Worm (Caenorhabditis elegans): Measurements from ENCODE around the gene T13C2.2.
"Not testable (repeated sequence)": the region's sequence is repeated elsewhere in the genome, so short reads cannot be mapped to it uniquely, and the experiment has no call there.

Gene T13C2.2

DNA sequence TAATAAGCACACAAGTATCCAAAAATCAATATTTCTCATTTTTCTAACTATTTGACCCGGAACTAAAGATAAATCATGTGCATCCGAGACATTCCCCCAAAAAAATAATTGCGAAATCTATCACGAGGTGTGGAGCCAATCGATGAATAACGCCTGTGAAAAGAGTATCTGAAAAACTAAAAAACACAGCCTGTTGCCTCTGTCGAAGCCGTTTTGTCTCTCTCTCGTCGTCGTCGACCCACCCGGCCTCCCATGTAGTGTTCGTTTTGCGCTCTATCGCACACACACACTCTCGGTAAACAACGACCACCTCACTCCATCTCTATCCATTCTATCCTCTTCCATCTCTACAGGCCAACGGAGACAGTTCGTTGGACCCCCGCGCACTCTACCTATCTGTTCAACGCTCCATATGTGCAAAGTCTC is 9.2 kb upstream of the T13C2.2 start (continued):
- TF ChIP-seq pqm-1 (tag; optimal IDR thresholded peaks at IDR 0.05) = no peak
- no peak for TF ChIP-seq nhr-6 (tag; optimal IDR thresholded peaks at IDR 0.05)
- TF ChIP-seq lsy-2 (tag; optimal IDR thresholded peaks at IDR 0.05) = peak; percentile 25 to 80
- TF ChIP-seq daf-12 (tag; optimal IDR thresholded peaks at IDR 0.05) = no peak
- 0 out of 2 replicates have a peak, but pooled peaks have one; percentile 23 for TF ChIP-seq madf-9 (GFP tag; conservative IDR thresholded peaks at IDR 0.05)
- TF ChIP-seq ceh-20 (GFP tag; IDR thresholded peaks at IDR 0.05) = peak; percentile 77
- TF ChIP-seq tra-1 (GFP tag; IDR thresholded peaks at IDR 0.05) = 0 out of 2 replicates have a peak, but pooled peaks have one; percentile 33

DNA sequence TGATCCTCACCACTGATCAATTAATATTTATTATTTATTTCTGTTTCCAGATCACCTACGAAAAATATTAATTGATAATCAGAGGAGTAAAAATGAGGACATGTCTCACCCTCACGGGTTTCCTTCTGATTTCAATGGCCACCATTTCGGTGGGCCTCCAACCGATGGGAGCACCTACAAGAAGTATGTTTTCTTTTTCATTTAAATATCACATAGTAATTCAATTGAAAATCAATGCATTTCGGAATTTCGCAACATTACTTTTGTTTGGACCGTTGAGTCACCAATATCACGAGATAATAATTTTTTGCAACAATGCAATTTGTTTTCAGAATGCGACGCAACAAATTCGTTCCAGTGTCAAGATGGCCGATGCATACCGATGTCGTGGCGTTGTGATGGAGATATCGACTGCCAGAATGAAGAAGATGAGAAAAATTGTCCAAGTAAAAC is 8.6 kb upstream of the T13C2.2 start, which contains the start of gene gldi-2:
gldi-2 (plus strand) TSS at position 51 of the 453 bp plus-strand sequence.
- no peak for TF ChIP-seq unc-62 (GFP tag; optimal IDR thresholded peaks at IDR 0.05 in 1 of 2)
- no peak for TF ChIP-seq unc-62 (tag; optimal IDR thresholded peaks at IDR 0.05)
- TF ChIP-seq Y105C5A.15 (GFP tag; IDR thresholded peaks at IDR 0.05) = no peak
- TF ChIP-seq nhr-77 (tag; optimal IDR thresholded peaks at IDR 0.05) = no peak
- TF ChIP-seq snpc-1.2 (GFP tag; IDR thresholded peaks at IDR 0.05) = no peak
- TF ChIP-seq nhr-111 (GFP tag; optimal IDR thresholded peaks at IDR 0.05) = no peak
- TF ChIP-seq saeg-2 (GFP tag; IDR thresholded peaks at IDR 0.05) = no peak
- no peak for TF ChIP-seq nhr-76 (tag; optimal IDR thresholded peaks at IDR 0.05)
- no peak for TF ChIP-seq F10B5.3 (tag; optimal IDR thresholded peaks at IDR 0.05)
- TF ChIP-seq ceh-82 (tag; optimal IDR thresholded peaks at IDR 0.05) = no peak
- no peak for TF ChIP-seq Y75B8A.6 (GFP tag; IDR thresholded peaks at IDR 0.05)
- no peak for TF ChIP-seq Y48G9A.11 (GFP tag; IDR thresholded peaks at IDR 0.05)
- TF ChIP-seq F37D6.2 (tag; optimal IDR thresholded peaks at IDR 0.05) = no peak
- TF ChIP-seq F44E2.7 (GFP tag; IDR thresholded peaks at IDR 0.05) = no peak
- no peak for TF ChIP-seq lin-29 (GFP tag; IDR thresholded peaks at IDR 0.05)

DNA sequence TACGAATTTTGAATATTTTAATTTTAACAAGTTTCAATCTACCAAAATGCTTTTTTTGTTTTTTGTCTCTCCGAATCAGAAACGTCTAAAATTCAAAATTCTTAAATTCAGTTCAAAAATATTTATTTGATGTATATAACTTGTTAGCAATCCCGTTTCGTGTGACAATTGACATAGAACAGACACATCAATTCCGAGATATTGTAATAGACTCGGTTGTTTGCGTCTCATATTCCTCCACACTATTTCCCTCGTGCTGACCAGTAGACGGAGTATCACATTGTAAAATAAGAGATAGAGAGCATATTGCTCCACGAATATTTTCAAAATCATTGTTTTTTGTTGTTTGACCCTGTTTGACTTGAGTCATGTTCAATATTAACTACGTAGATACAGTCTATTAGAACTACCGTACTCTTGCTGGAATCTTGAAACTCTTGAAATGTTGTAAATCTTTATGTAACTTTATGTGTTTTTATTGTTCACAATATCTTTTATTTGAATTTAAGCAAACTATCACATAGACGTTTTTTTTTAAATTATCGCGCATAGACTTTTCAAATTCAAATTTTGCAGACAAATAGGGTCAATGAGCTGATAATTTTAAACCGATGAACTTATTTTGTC is 3.2 kb upstream of the T13C2.2 start, which contains the start of gene T13C2.3:
T13C2.3 (plus strand) TSS at position 577 of the 627 bp plus-strand sequence.
- TF ChIP-seq zip-11 (GFP tag; IDR thresholded peaks at IDR 0.05) = no peak
- no peak for TF ChIP-seq egl-43 (GFP tag; IDR thresholded peaks at IDR 0.05)
- peak; percentile 8 for TF ChIP-seq aha-1 (tag)
- no peak for TF ChIP-seq ctbp-1 (GFP tag; IDR thresholded peaks at IDR 0.05)
- TF ChIP-seq rbr-2 (tag; optimal IDR thresholded peaks at IDR 0.05) = no peak
- no peak for TF ChIP-seq cey-2 (tag; optimal IDR thresholded peaks at IDR 0.05; ENCODE audit: borderline replicate concordance, insufficient read depth)

DNA sequence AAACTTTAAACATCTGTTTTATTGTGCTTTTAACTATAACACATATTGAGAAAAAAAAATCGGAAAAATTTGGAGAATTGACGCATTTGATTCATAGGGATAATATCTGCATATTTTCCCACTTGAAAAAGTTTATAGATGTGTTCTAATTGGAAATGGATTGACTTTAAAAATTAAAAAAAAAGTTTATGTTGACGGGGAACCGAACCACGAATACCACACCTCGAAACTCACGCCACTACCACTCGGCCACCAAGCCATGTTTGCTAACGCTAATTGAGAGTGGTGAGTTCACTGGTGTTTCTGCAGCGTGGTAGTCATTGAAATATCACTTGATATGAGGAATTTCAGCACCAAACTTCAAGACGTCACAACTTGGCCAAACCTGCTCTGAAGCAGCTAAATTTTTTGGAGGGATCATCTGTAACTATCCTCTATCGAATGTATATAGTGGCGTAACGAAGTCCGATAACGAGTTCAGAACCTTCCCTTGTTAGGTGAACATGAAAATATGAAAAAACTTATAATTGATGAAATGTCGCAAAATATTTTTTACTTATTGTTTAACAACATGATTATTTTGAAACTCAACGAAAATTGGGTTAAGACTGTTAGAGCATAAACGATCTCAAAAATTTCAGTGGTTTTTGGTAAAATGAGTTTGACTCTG is 5.9 kb downstream of the T13C2.2 start:
- TF ChIP-seq dmd-8 (GFP tag; IDR thresholded peaks at IDR 0.05) = 0 out of 2 replicates have a peak, but pooled peaks have one; percentile 37
- TF ChIP-seq ctbp-1 (GFP tag; IDR thresholded peaks at IDR 0.05) = peak; percentile 40; the same call in 1 of the 2 replicates
- TF ChIP-seq dmd-6 (GFP tag; IDR thresholded peaks at IDR 0.05) = 0 out of 2 replicates have a peak, but pooled peaks have one; percentile 8
- TF ChIP-seq vab-7 (GFP tag; IDR thresholded peaks at IDR 0.05) = peak; percentile 59
- TF ChIP-seq pha-4 (GFP tag; IDR thresholded peaks at IDR 0.05) = 0 out of 2 replicates have a peak, but pooled peaks have one; percentile 22
- not testable (repeated sequence) for TF ChIP-seq pha-4 (tag; optimal IDR thresholded peaks at IDR 0.05)
- TF ChIP-seq T26A8.4 (GFP tag; IDR thresholded peaks at IDR 0.05) = peak; percentile 28; the same call in 1 of the 2 replicates
